Fruit fly (Drosophila melanogaster): ENCODE data around the gene Glut4EF.

DNA sequence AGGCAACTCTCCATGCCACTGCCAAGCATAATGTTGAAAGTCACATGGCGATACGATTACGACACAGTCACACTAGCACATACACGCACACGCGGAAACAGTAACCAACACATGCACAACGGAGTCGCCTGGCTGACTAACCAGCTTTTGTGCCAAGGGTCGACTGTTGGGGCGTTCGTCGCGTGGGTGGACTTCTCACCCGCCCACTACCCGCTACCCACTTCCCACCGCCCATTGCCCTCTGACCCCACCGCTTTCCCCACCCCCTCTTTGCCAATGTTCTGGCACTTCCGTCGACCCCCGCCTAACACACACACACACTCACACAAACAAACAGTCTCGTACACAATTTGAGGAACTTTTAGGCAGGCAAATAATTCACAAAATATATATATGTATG, 22.8 kb upstream of the Glut4EF start:
- TF ChIP-seq CG16779 (tag; optimal IDR thresholded peaks at IDR 0.05), result no peak
- TF ChIP-seq CG8319 (GFP tag; optimal IDR thresholded peaks at IDR 0.05), result no peak
- TF ChIP-seq Sox102F (GFP tag; optimal IDR thresholded peaks at IDR 0.05), result no peak
- TF ChIP-seq dac (GFP tag; optimal IDR thresholded peaks at IDR 0.05), result no peak

Measured in whole organism, prepupa.